Fruit fly (Drosophila melanogaster) whole organism, embryonic: Measurements from ENCODE around the gene Plc21C.

Source experiments
- Abd-B ChIP-seq: fragments of 200-800 bp; sonication (Bioruptor generic); optimal IDR thresholded peaks from 2 replicates; lab custom pipeline; 2018; ENCODE audit warnings: missing biosample characterization, mild to moderate bottlenecking, missing genetic modification characterization, moderate library complexity
- Awh ChIP-seq: fragments of 200-800 bp; sonication (Bioruptor generic); IDR thresholded peaks from 2 replicates; pipeline ENCODE4, ENCODE4 v1.3.6; 2022; ENCODE audit warnings: missing biosample characterization, missing genetic modification characterization
- B-H2 ChIP-seq: fragments of 200-800 bp; sonication (Bioruptor generic); optimal IDR thresholded peaks from 2 replicates; lab custom pipeline; 2018; ENCODE audit warnings: missing biosample characterization, mild to moderate bottlenecking, missing genetic modification characterization
- BtbVII ChIP-seq: fragments of 200-800 bp; sonication (Bioruptor generic); optimal IDR thresholded peaks from 3 replicates; lab custom pipeline; 2017; ENCODE audit warnings: missing biosample characterization, mild to moderate bottlenecking, missing genetic modification characterization
- CG10959 ChIP-seq: fragments of 200-800 bp; sonication (Bioruptor generic); IDR thresholded peaks from 2 replicates; pipeline ENCODE4 v1.3.6; 2022; ENCODE audit warnings: missing biosample characterization, missing genetic modification characterization
- CG11456 ChIP-seq: fragments of 200-800 bp; sonication (Bioruptor generic); IDR thresholded peaks from 3 replicates; pipeline ENCODE4 v1.3.6; 2022; ENCODE audit warnings: missing biosample characterization, missing genetic modification characterization
- CG13287 ChIP-seq: fragments of 200-800 bp; sonication (Bioruptor generic); IDR thresholded peaks from 2 replicates; pipeline ENCODE4 v1.3.6; 2022; ENCODE audit warnings: missing biosample characterization, missing genetic modification characterization; ENCODE audit not compliant: partially characterized antibody
- CG13775 ChIP-seq: fragments of 200-800 bp; sonication (Bioruptor generic); optimal IDR thresholded peaks from 3 replicates; lab custom pipeline; 2017; ENCODE audit warnings: missing biosample characterization, mild to moderate bottlenecking, missing genetic modification characterization
- CG17328 ChIP-seq: fragments of 200-800 bp; sonication (Bioruptor generic); IDR thresholded peaks from 2 replicates; pipeline ENCODE4 v1.3.6; 2022; ENCODE audit warnings: missing biosample characterization, missing genetic modification characterization
- CG1792 ChIP-seq: fragments of 200-800 bp; sonication (Bioruptor generic); optimal IDR thresholded peaks from 2 replicates; lab custom pipeline; 2016; ENCODE audit warnings: missing biosample characterization, missing genetic modification characterization
- CG18011 ChIP-seq: fragments of 200-800 bp; sonication (Bioruptor generic); optimal IDR thresholded peaks from 2 replicates; lab custom pipeline; 2017; ENCODE audit warnings: missing biosample characterization, missing genetic modification characterization, mild to moderate bottlenecking, moderate library complexity, missing genotype
- CG1832 ChIP-seq: fragments of 200-800 bp; sonication (Bioruptor generic); optimal IDR thresholded peaks from 2 replicates; lab custom pipeline; 2017; ENCODE audit warnings: missing biosample characterization, mild to moderate bottlenecking, missing genetic modification characterization, inconsistent platforms
- CG18764 ChIP-seq: fragments of 200-800 bp; sonication (Bioruptor generic); optimal IDR thresholded peaks from 3 replicates; lab custom pipeline; 2016; ENCODE audit warnings: missing biosample characterization, missing genetic modification characterization
- CG3847 ChIP-seq: fragments of 200-800 bp; sonication (Bioruptor generic); IDR thresholded peaks from 2 replicates; pipeline ENCODE4 v1.3.6; 2022; ENCODE audit warnings: missing biosample characterization, missing genetic modification characterization
- CG6254 ChIP-seq: fragments of 200-800 bp; sonication (Bioruptor generic); optimal IDR thresholded peaks from 3 replicates; lab custom pipeline; 2017; ENCODE audit warnings: mild to moderate bottlenecking, missing biosample characterization, missing genetic modification reagents, missing genetic modification characterization
- CG7357 ChIP-seq: fragments of 200-800 bp; sonication (Bioruptor generic); IDR thresholded peaks from 3 replicates; pipeline ENCODE4 v1.3.6; 2022; ENCODE audit warnings: missing biosample characterization, missing genetic modification characterization
- CG7372 ChIP-seq: fragments of 200-800 bp; sonication (Bioruptor generic); IDR thresholded peaks from 2 replicates; pipeline ENCODE4 v1.3.6; 2022; ENCODE audit warnings: missing biosample characterization, missing genetic modification characterization
- CG7987 ChIP-seq: fragments of 200-800 bp; sonication (Bioruptor generic); optimal IDR thresholded peaks from 2 replicates; lab custom pipeline; 2018; ENCODE audit warnings: missing biosample characterization, mild to moderate bottlenecking, missing genetic modification characterization, moderate library complexity
- CG8281 ChIP-seq: fragments of 200-800 bp; sonication (Bioruptor generic); optimal IDR thresholded peaks from 2 replicates; lab custom pipeline; 2018; ENCODE audit warnings: missing biosample characterization, mild to moderate bottlenecking, missing genetic modification characterization, moderate library complexity
- CG8924 ChIP-seq: fragments of 200-800 bp; optimal IDR thresholded peaks from 3 replicates; lab custom pipeline; 2019; ENCODE audit warnings: missing biosample characterization, mild to moderate bottlenecking, missing genetic modification characterization, moderate library complexity
- CG9797 ChIP-seq: fragments of 200-800 bp; sonication (Bioruptor generic); optimal IDR thresholded peaks from 3 replicates; lab custom pipeline; 2018; ENCODE audit warnings: missing biosample characterization, mild to moderate bottlenecking, missing genetic modification characterization
- Dll ChIP-seq: fragments of 200-800 bp; sonication (Bioruptor generic); IDR thresholded peaks from 4 replicates; pipeline ENCODE4 v1.3.6; 2022; ENCODE audit warnings: missing biosample characterization, missing genetic modification characterization; ENCODE audit not compliant: partially characterized antibody
- Eip74EF ChIP-seq, 2 experiments: fragments of 200-800 bp in 1 of 2; fragments of >200 bp in 1 of 2; sonication (Bioruptor generic) in 1 of 2; optimal IDR thresholded peaks; 2 replicates each; lab custom pipeline; 2017 to 2019; ENCODE audit warnings: missing biosample characterization in 2 of 2, missing genetic modification characterization in 2 of 2, mild to moderate bottlenecking in 1 of 2, moderate library complexity in 1 of 2
- Hand ChIP-seq: fragments of 200-800 bp; sonication (Bioruptor generic); optimal IDR thresholded peaks from 2 replicates; lab custom pipeline; 2017; ENCODE audit warnings: mild to moderate bottlenecking, missing biosample characterization, missing genetic modification reagents, missing genetic modification characterization
- Hmr ChIP-seq: fragments of 200-800 bp; sonication (Bioruptor generic); optimal IDR thresholded peaks from 3 replicates; lab custom pipeline; 2017; ENCODE audit warnings: mild to moderate bottlenecking, missing biosample characterization, missing genetic modification reagents, missing genetic modification characterization
- Sry-β ChIP-seq: fragments of 200-800 bp; sonication (Bioruptor generic); optimal IDR thresholded peaks from 2 replicates; lab custom pipeline; 2018; ENCODE audit warnings: missing biosample characterization, mild to moderate bottlenecking, missing genetic modification characterization, moderate library complexity
- Trl ChIP-seq, 3 experiments: fragments of >200 bp in 2 of 3; fragments of 200-800 bp in 1 of 3; sonication (Bioruptor generic) in 1 of 3; optimal IDR thresholded peaks; 2 replicates in 1 of 3; 3 replicates in 2 of 3; lab custom pipeline; 2016 to 2017; ENCODE audit warnings: missing biosample characterization in 1 of 3, missing genetic modification characterization in 1 of 3
- Usf ChIP-seq: fragments of 200-800 bp; sonication (Bioruptor generic); optimal IDR thresholded peaks from 2 replicates; lab custom pipeline; 2017; ENCODE audit warnings: missing genotype, missing biosample characterization, missing genetic modification characterization
- Xbp1 ChIP-seq: fragments of 200-800 bp; sonication (Bioruptor generic); optimal IDR thresholded peaks from 3 replicates; lab custom pipeline; 2016; ENCODE audit warnings: missing biosample characterization, mild to moderate bottlenecking, missing genetic modification characterization
- ab ChIP-seq: fragments of 200-800 bp; sonication (Bioruptor generic); optimal IDR thresholded peaks from 2 replicates; lab custom pipeline; 2016; ENCODE audit warnings: missing biosample characterization, missing genetic modification characterization
- ase ChIP-seq: fragments of 200-800 bp; sonication (Bioruptor generic); IDR thresholded peaks from 3 replicates; pipeline ENCODE4 v1.3.6; 2022; ENCODE audit warnings: missing biosample characterization, missing genetic modification characterization
- bcd ChIP-seq: fragments of 200-800 bp; sonication (Bioruptor generic); optimal IDR thresholded peaks from 2 replicates; lab custom pipeline; 2017; ENCODE audit warnings: missing biosample characterization, mild to moderate bottlenecking, missing genetic modification characterization
- cad ChIP-seq: fragments of >200 bp; optimal IDR thresholded peaks from 2 replicates; lab custom pipeline; 2017; ENCODE audit warnings: missing biosample characterization, missing genetic modification characterization
- croc ChIP-seq: fragments of 200-800 bp; sonication (Bioruptor generic); conservative IDR thresholded peaks from 3 replicates; pipeline ENCODE4 v1.3.6; 2022; ENCODE audit warnings: missing biosample characterization, missing genetic modification characterization
- esg ChIP-seq: fragments of 200-800 bp; sonication (Bioruptor generic); conservative IDR thresholded peaks from 2 replicates; pipeline ENCODE4 v1.3.6; 2022; ENCODE audit warnings: missing biosample characterization, missing genetic modification characterization
- eve ChIP-seq, 2 experiments: fragments of >200 bp; optimal IDR thresholded peaks; 2 replicates each; lab custom pipeline; 2017; ENCODE audit warnings: missing biosample characterization in 2 of 2, missing genetic modification characterization in 2 of 2
- eyg ChIP-seq: fragments of 200-800 bp; sonication (Bioruptor generic); optimal IDR thresholded peaks from 3 replicates; lab custom pipeline; 2016; ENCODE audit warnings: missing biosample characterization, missing genetic modification characterization
- gro ChIP-seq: fragments of 200-800 bp; sonication (Bioruptor generic); optimal IDR thresholded peaks from 2 replicates; lab custom pipeline; 2016; ENCODE audit warnings: missing biosample characterization, missing genetic modification characterization
- jing ChIP-seq: fragments of 200-800 bp; sonication (Bioruptor generic); optimal IDR thresholded peaks from 2 replicates; lab custom pipeline; 2018; ENCODE audit warnings: missing biosample characterization, mild to moderate bottlenecking, missing genetic modification characterization
- maf-S ChIP-seq: fragments of 200-800 bp; sonication (Bioruptor generic); optimal IDR thresholded peaks from 2 replicates; lab custom pipeline; 2016; ENCODE audit warnings: missing biosample characterization, missing genetic modification characterization
- mirr ChIP-seq: fragments of 200-800 bp; sonication (Bioruptor generic); optimal IDR thresholded peaks from 3 replicates; lab custom pipeline; 2018; ENCODE audit warnings: missing biosample characterization, mild to moderate bottlenecking, missing genetic modification characterization
- pb ChIP-seq: fragments of 200-800 bp; sonication (Bioruptor generic); optimal IDR thresholded peaks from 3 replicates; lab custom pipeline; 2016; ENCODE audit warnings: missing biosample characterization, missing genetic modification characterization
- pnt ChIP-seq: fragments of 200-800 bp; sonication (Bioruptor generic); optimal IDR thresholded peaks from 3 replicates; lab custom pipeline; 2016; ENCODE audit warnings: missing biosample characterization, missing genetic modification characterization
- psq ChIP-seq: fragments of 200-800 bp; sonication (Bioruptor generic); optimal IDR thresholded peaks from 2 replicates; lab custom pipeline; 2017; ENCODE audit warnings: missing biosample characterization, missing genetic modification characterization
- pum ChIP-seq: fragments of 200-800 bp; sonication (Bioruptor generic); optimal IDR thresholded peaks from 2 replicates; lab custom pipeline; 2016; ENCODE audit warnings: missing biosample characterization, missing genetic modification characterization
- sima ChIP-seq: fragments of 200-800 bp; sonication (Bioruptor generic); optimal IDR thresholded peaks from 2 replicates; lab custom pipeline; 2016; ENCODE audit warnings: missing biosample characterization, missing genetic modification characterization
- slp2 ChIP-seq: fragments of 200-800 bp; sonication (Bioruptor generic); optimal IDR thresholded peaks from 2 replicates; lab custom pipeline; 2016; ENCODE audit warnings: missing biosample characterization, missing genetic modification characterization
- sr ChIP-seq: fragments of 200-800 bp; sonication (Bioruptor generic); IDR thresholded peaks from 3 replicates; pipeline ENCODE4 v1.3.6; 2022; ENCODE audit warnings: missing biosample characterization, missing genetic modification characterization
- tll ChIP-seq, 2 experiments: fragments of 200-800 bp in 1 of 2; fragments of >200 bp in 1 of 2; sonication (Bioruptor generic) in 1 of 2; optimal IDR thresholded peaks; 2 replicates each; lab custom pipeline; 2017 to 2019; ENCODE audit warnings: missing biosample characterization in 2 of 2, missing genetic modification characterization in 2 of 2, mild to moderate bottlenecking in 1 of 2, moderate library complexity in 1 of 2
- zen2 ChIP-seq: fragments of 200-800 bp; sonication (Bioruptor generic); IDR thresholded peaks from 3 replicates; pipeline ENCODE4 v1.3.6; 2022; ENCODE audit warnings: missing biosample characterization, missing genetic modification characterization; ENCODE audit not compliant: partially characterized antibody

Plc21C gene

dm6 chr2L:283071-283482, 22.7 kb upstream of the Plc21C start, which contains the start of gene CG11601 (continued):
- TF ChIP-seq tll (GFP tag; optimal IDR thresholded peaks at IDR 0.05; lab: Kevin White, UChicago) (no peak), Usf (no peak), Xbp1 (peak; percentile 30), Dll (GFP tag; lab: Robert Waterston, UW) (no peak), CG7372 (GFP tag; lab: Robert Waterston, UW) (no peak), pnt (peak; percentile 0), ase (GFP tag; lab: Robert Waterston, UW) (no peak), CG9797 (peak; percentile 14), pb (GFP tag; lab: Kevin White, UChicago) (no peak), mirr (GFP tag; lab: Kevin White, UChicago) (no peak), bcd (GFP tag; lab: Kevin White, UChicago) (peak; percentile 46), BtbVII (GFP tag; lab: Kevin White, UChicago) (no peak), zen2 (GFP tag; lab: Robert Waterston, UW) (no peak), croc (GFP tag; lab: Robert Waterston, UW) (no peak), eyg (GFP tag; lab: Kevin White, UChicago) (no peak), ab (GFP tag; lab: Kevin White, UChicago) (no peak), CG13287 (GFP tag; lab: Robert Waterston, UW) (peak; percentile 63), CG13775 (GFP tag; lab: Kevin White, UChicago) (peak; percentile 38), B-H2 (GFP tag; lab: Kevin White, UChicago) (peak; percentile 30), cad (GFP tag; lab: Kevin White, UChicago) (no peak), CG17328 (GFP tag; lab: Robert Waterston, UW) (peak; percentile 53; the same call in 1 of the 2 replicates), CG7357 (GFP tag; lab: Robert Waterston, UW) (peak; percentile 67; the same call in 2 of the 3 replicates), Trl (optimal IDR thresholded peaks at IDR 0.05; lab: Kevin White, UChicago) (no peak), Trl (GFP tag; optimal IDR thresholded peaks at IDR 0.05; lab: Kevin White, UChicago) (peak; percentile 5), sima (no peak), Abd-B (GFP tag; lab: Kevin White, UChicago) (peak; percentile 44), Sry-β (GFP tag; lab: Kevin White, UChicago) (peak; percentile 88), pum (no peak), Eip74EF (GFP tag; optimal IDR thresholded peaks at IDR 0.05; lab: Kevin White, UChicago) (peak in 1 of 2 experiments; percentile 57), esg (GFP tag; lab: Robert Waterston, UW) (no peak), CG10959 (GFP tag; lab: Robert Waterston, UW) (no peak), eve (GFP tag; optimal IDR thresholded peaks at IDR 0.05; lab: Kevin White, UChicago) (no peak), jing (GFP tag; lab: Kevin White, UChicago) (no peak), CG1792 (peak; percentile 70), slp2 (GFP tag; lab: Kevin White, UChicago) (no peak), CG7987 (no peak), CG8924 (tag; lab: Kevin White, UChicago) (peak; percentile 13), CG6254 (GFP tag; lab: Kevin White, UChicago) (no peak), CG11456 (peak; percentile 53; the same call in 1 of the 3 replicates), CG1832 (GFP tag; lab: Kevin White, UChicago) (no peak), maf-S (GFP tag; lab: Kevin White, UChicago) (peak; percentile 33), Awh (no peak), CG18764 (GFP tag; lab: Kevin White, UChicago) (peak; percentile 98), psq (GFP tag; lab: Kevin White, UChicago) (peak; percentile 44), Hmr (GFP tag; lab: Kevin White, UChicago) (peak; percentile 31), CG3847 (GFP tag; lab: Robert Waterston, UW) (peak; percentile 43; the same call in 1 of the 2 replicates), Hand (GFP tag; lab: Kevin White, UChicago) (no peak), CG8281 (tag; lab: Kevin White, UChicago) (no peak), gro (GFP tag; lab: Kevin White, UChicago) (peak; percentile 21), sr (GFP tag; lab: Robert Waterston, UW) (no peak), CG18011 (GFP tag; lab: Kevin White, UChicago) (no peak)
